Worm (Caenorhabditis elegans) whole organism, L2 larva: ENCODE measurements around the gene T03G6.1.

Source experiments
- aly-2 ChIP-seq: fragments of 150-350 bp; optimal IDR thresholded peaks from 2 replicates; lab custom pipeline; 2014; ENCODE audit warnings: missing biosample characterization, missing genetic modification characterization
- mdl-1 ChIP-seq, 2 experiments: fragments of 150-350 bp in 1 of 2; sonication (generic microtip) in 1 of 2; optimal IDR thresholded peaks; 2 replicates each; lab custom pipeline; 2017; ENCODE audit warnings: missing biosample characterization in 2 of 2, missing genetic modification characterization in 2 of 2
- skn-1 ChIP-seq: sonication (generic microtip); optimal IDR thresholded peaks from 2 replicates; lab custom pipeline; 2017; ENCODE audit warnings: missing biosample characterization, missing genetic modification characterization
- snpc-4 ChIP-seq: fragments of 150-350 bp; optimal IDR thresholded peaks from 2 replicates; lab custom pipeline; 2014; ENCODE audit warnings: missing biosample characterization, missing genetic modification characterization
- zag-1 ChIP-seq: fragments of 150-350 bp; optimal IDR thresholded peaks from 2 replicates; lab custom pipeline; 2014; ENCODE audit warnings: missing biosample characterization, missing genetic modification characterization
- ztf-1 ChIP-seq: fragments of 200-800 bp; sonication (Bioruptor generic); conservative IDR thresholded peaks from 2 replicates; pipeline ENCODE4 v1.3.6; 2022; ENCODE audit warnings: missing genetic modification characterization, missing compliant biosample characterization
- ztf-11 ChIP-seq: sonication (generic microtip); optimal IDR thresholded peaks from 2 replicates; lab custom pipeline; 2017; ENCODE audit warnings: missing biosample characterization, missing genetic modification characterization

- TF ChIP-seq skn-1 (tag; lab: Kevin White, UChicago) (no peak), zag-1 (tag; lab: Kevin White, UChicago) (no peak), ztf-11 (tag; lab: Kevin White, UChicago) (no peak), snpc-4 (no peak), ztf-1 (no peak), aly-2 (tag; lab: Kevin White, UChicago) (no peak), mdl-1 (tag; optimal IDR thresholded peaks at IDR 0.05; lab: Kevin White, UChicago) (no peak)
These were observed 42.7 kb upstream of the T03G6.1 start, which contains the start of gene F52H2.15 for ce11 chrX:2565308-2565773.
